Worm (Caenorhabditis elegans) whole organism, dauer: ENCODE measurements around the gene far-8.

Experiments used
- unc-62 ChIP-seq: sonication (generic microtip); optimal IDR thresholded peaks from 2 replicates; lab custom pipeline; 2017; ENCODE audit warnings: missing biosample characterization, missing genetic modification reagents, missing genetic modification characterization

far-8 gene

ce11 chrIII:835713-836278 is 6.9 kb upstream of the far-8 start:
- peak; percentile 20 for TF ChIP-seq unc-62 (GFP tag; lab: Kevin White, UChicago)

- no peak for TF ChIP-seq unc-62 (GFP tag; lab: Kevin White, UChicago)
These were observed 3.2 kb upstream of the far-8 start, which contains the start of gene dos-3 for ce11 chrIII:839491-839890. Gene dos-3, minus strand, starts transcription at chrIII:839591.

ce11 chrIII:841177-841576 is 1.6 kb upstream of the far-8 start, which contains the start of gene K02F3.9:
Gene K02F3.9, minus strand, starts transcription at chrIII:841366.
- no peak for TF ChIP-seq unc-62 (GFP tag; lab: Kevin White, UChicago)

ce11 chrIII:843999-844398 is 1.3 kb downstream of the far-8 start:
- TF ChIP-seq unc-62 (GFP tag; lab: Kevin White, UChicago) = no peak

- TF ChIP-seq unc-62 (GFP tag; lab: Kevin White, UChicago) = no peak
These were observed 1.8 kb downstream of the far-8 start for ce11 chrIII:844577-844976.

ce11 chrIII:845485-845884 is 2.8 kb downstream of the far-8 start, which contains the start of gene K02F3.2:
Gene K02F3.2, plus strand, starts transcription at chrIII:845841.
- no peak for TF ChIP-seq unc-62 (GFP tag; lab: Kevin White, UChicago)

ce11 chrIII:852296-852695 is 9.6 kb downstream of the far-8 start, which contains the start of gene moma-1:
Gene moma-1, minus strand, starts transcription at chrIII:852396.
- TF ChIP-seq unc-62 (GFP tag; lab: Kevin White, UChicago) = no peak

ce11 chrIII:853414-853813 is 10.7 kb downstream of the far-8 start:
- no peak for TF ChIP-seq unc-62 (GFP tag; lab: Kevin White, UChicago)

- no peak for TF ChIP-seq unc-62 (GFP tag; lab: Kevin White, UChicago)
These were observed 11.2 kb downstream of the far-8 start, which contains the start of the genes rnp-5 and tag-51 for ce11 chrIII:853859-854359. Gene rnp-5, minus strand, starts transcription at chrIII:853909. Gene tag-51, plus strand, starts transcription at chrIII:854221.

- TF ChIP-seq unc-62 (GFP tag; lab: Kevin White, UChicago) = no peak
These were observed 13.5 kb downstream of the far-8 start, which contains the start of gene K02F3.12 for ce11 chrIII:856260-856659. Gene K02F3.12, plus strand, starts transcription at chrIII:856560.

- TF ChIP-seq unc-62 (GFP tag; lab: Kevin White, UChicago) = no peak
These were observed 14.2 kb downstream of the far-8 start for ce11 chrIII:856908-857307.

- no peak for TF ChIP-seq unc-62 (GFP tag; lab: Kevin White, UChicago)
These were observed 17.2 kb downstream of the far-8 start, which contains the start of gene exos-4.2 for ce11 chrIII:859898-860297. Gene exos-4.2, plus strand, starts transcription at chrIII:860198.

ce11 chrIII:861819-862356 is 19.2 kb downstream of the far-8 start, which contains the start of gene arx-4:
Gene arx-4, plus strand, starts transcription at chrIII:862306.
- no peak for TF ChIP-seq unc-62 (GFP tag; lab: Kevin White, UChicago)

- no peak for TF ChIP-seq unc-62 (GFP tag; lab: Kevin White, UChicago)
These were observed 26.1 kb downstream of the far-8 start for ce11 chrIII:868866-869265.

- no peak for TF ChIP-seq unc-62 (GFP tag; lab: Kevin White, UChicago)
These were observed 27.1 kb downstream of the far-8 start, which contains the start of gene T24C4.2 for ce11 chrIII:869869-870268. Gene T24C4.2, minus strand, starts transcription at chrIII:869969.

ce11 chrIII:870555-870954 is 27.8 kb downstream of the far-8 start:
- TF ChIP-seq unc-62 (GFP tag; lab: Kevin White, UChicago) = no peak
